Worm (Caenorhabditis elegans): ENCODE measurements around the gene T01D1.8.

The T01D1.8 gene

DNA sequence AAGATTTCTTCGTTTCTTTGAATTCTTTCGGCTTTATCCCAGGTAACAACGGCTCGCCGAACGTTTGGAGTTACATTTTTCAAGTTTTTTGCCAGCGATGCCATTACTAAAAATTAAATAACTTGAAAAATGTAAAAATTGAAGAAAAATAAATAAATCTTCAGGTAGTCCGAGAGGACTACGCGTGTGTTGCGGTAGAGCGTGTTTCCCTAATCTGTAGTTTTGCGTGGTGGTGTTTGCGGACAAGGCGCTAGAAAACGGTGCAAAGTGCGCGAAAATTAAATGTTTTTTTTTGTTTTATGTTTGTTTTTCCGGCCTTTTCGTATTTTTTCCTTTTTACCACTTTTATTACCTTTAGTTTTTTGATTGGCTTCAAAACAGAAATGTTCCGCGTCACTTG lies 30.6 kb upstream of the T01D1.8 start, which contains the start of gene mrpl-28 (continued):
- TF ChIP-seq tbp1 (GFP tag; optimal IDR thresholded peaks at IDR 0.05), result peak; percentile 60
- TF ChIP-seq ccch-3 (GFP tag; optimal IDR thresholded peaks at IDR 0.05), result no peak
- peak; percentile 92 for TF ChIP-seq ekl-4 (GFP tag; IDR thresholded peaks at IDR 0.05)
- TF ChIP-seq ets-4 (GFP tag; optimal IDR thresholded peaks at IDR 0.05), result no peak
- TF ChIP-seq K12H6.12 (tag; optimal IDR thresholded peaks at IDR 0.05), result peak; percentile 20
- TF ChIP-seq F52B5.7 (tag; optimal IDR thresholded peaks at IDR 0.05), result no peak
- TF ChIP-seq xnd-1 (tag; optimal IDR thresholded peaks at IDR 0.05), result peak; percentile 22
- TF ChIP-seq ztf-28 (GFP tag; IDR thresholded peaks at IDR 0.05), result no peak
- peak; percentile 35; the same call in 1 of the 2 replicates for TF ChIP-seq ceh-91 (GFP tag; IDR thresholded peaks at IDR 0.05)
- peak; percentile 76 for TF ChIP-seq efl-1 (GFP tag; optimal IDR thresholded peaks at IDR 0.05)
- TF ChIP-seq cebp-1 (GFP tag; IDR thresholded peaks at IDR 0.05), result no peak
- TF ChIP-seq cebp-1 (tag; optimal IDR thresholded peaks at IDR 0.05), result peak; percentile 72
- TF ChIP-seq nfya-1 (tag; optimal IDR thresholded peaks at IDR 0.05; ENCODE audit: borderline replicate concordance, insufficient read depth), result no peak
- no peak for TF ChIP-seq aptf-3 (GFP tag; IDR thresholded peaks at IDR 0.05)
- TF ChIP-seq attf-6 (GFP tag; IDR thresholded peaks at IDR 0.05), result no peak
- no peak for TF ChIP-seq madf-3 (GFP tag; IDR thresholded peaks at IDR 0.05)
- TF ChIP-seq lin-35 (GFP tag; optimal IDR thresholded peaks at IDR 0.05), result peak in 2 of 3 experiments; percentile 57 to 90
- TF ChIP-seq ZK185.1 (tag; optimal IDR thresholded peaks at IDR 0.05; ENCODE audit: poor library complexity, severe bottlenecking), result peak; percentile 41
- peak; percentile 6 for TF ChIP-seq nhr-80 (tag; optimal IDR thresholded peaks at IDR 0.05)
- TF ChIP-seq attf-5 (GFP tag; optimal IDR thresholded peaks at IDR 0.05), result peak; percentile 67
- no peak for TF ChIP-seq bed-2 (GFP tag; IDR thresholded peaks at IDR 0.05)
- no peak for TF ChIP-seq Y53F4B.3 (GFP tag; IDR thresholded peaks at IDR 0.05)
- TF ChIP-seq ztf-3 (GFP tag; optimal IDR thresholded peaks at IDR 0.05), result no peak
- TF ChIP-seq hmg-1.2 (GFP tag; IDR thresholded peaks at IDR 0.05), result peak; percentile 64
- TF ChIP-seq ceh-79 (tag; optimal IDR thresholded peaks at IDR 0.05), result no peak
- TF ChIP-seq sea-2 (GFP tag; IDR thresholded peaks at IDR 0.05), result no peak
- TF ChIP-seq T26A5.8 (tag; optimal IDR thresholded peaks at IDR 0.05), result no peak
- no peak for TF ChIP-seq C06A6.2 (GFP tag; conservative IDR thresholded peaks at IDR 0.05)
- TF ChIP-seq C17E4.6 (GFP tag; IDR thresholded peaks at IDR 0.05), result no peak
- no peak for TF ChIP-seq T07F8.4 (tag; optimal IDR thresholded peaks at IDR 0.05)

DNA sequence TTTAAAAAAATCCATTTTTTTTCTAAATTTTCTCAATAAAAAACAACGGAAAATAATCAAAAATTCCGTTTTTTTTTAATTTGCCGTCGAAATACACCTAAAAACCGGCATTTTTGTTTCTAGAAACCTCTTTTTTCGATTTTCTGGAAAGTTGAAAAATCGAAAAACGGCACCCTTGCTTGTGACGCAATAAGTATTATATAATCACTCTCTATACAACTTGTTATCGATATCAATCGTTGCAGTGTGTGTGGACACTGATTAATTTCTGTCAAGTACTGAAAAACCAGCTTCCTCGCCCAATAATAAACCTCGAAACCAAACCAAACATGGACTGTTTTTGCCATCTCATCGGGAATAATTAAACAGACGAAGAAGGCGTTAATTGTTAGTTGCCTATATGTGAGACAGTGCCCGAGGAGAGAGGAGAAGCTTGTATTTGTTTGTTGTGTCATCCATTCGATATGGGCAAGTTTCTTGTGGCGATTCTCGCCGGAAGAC lies 29.5 kb upstream of the T01D1.8 start:
- TF ChIP-seq ztf-26 (tag; optimal IDR thresholded peaks at IDR 0.05) (no peak), sptf-2 (GFP tag; optimal IDR thresholded peaks at IDR 0.05) (no peak), bed-1 (GFP tag; IDR thresholded peaks at IDR 0.05) (no peak), B0035.1 (tag; optimal IDR thresholded peaks at IDR 0.05) (no peak), athp-1 (tag; optimal IDR thresholded peaks at IDR 0.05) (no peak), F57C9.4 (tag; optimal IDR thresholded peaks at IDR 0.05) (no peak)

DNA sequence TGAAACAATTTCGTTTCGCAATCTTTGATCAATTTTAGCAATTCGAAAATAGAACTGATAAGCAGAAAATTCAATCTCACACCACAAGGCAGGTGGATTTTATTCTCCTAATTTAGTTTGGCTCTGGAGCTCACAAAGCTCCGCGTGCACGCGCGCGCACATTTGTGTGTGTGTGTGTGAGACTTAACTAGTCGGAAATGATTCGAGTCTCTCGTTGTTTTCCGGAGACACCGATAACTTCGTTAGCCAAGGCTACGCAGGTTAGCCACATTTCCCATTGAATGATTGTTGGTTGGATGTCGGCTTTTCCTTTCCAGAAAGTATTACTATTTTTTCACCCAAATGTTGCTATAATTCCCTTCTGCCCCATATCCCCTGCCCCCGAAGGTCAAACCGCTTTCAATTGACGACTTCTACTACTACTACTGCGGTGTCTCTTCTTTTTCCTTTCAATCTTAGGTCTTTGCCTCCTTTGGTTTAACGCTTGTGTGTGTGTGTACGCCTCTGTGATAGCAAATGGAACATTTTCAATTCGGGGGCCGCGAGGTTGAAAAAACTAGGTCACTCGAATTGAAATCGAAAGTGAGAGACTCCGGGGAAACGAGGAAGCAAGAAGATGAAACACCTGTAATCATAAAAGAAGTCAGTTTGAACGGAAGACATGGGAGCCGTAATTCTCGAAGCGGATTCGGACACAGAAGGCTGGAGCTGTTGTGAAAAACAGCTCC lies 28.4 kb upstream of the T01D1.8 start:
- TF ChIP-seq F37B4.10 (GFP tag; IDR thresholded peaks at IDR 0.05) (no peak), C06A6.2 (GFP tag; conservative IDR thresholded peaks at IDR 0.05) (no peak), lsl-1 (GFP tag; optimal IDR thresholded peaks at IDR 0.05) (no peak), nhr-80 (tag; optimal IDR thresholded peaks at IDR 0.05) (peak; percentile 51), B0336.3 (GFP tag; IDR thresholded peaks at IDR 0.05) (no peak), T07F8.4 (tag; optimal IDR thresholded peaks at IDR 0.05) (no peak)
